Worm (Caenorhabditis elegans) whole organism, late embryonic: ENCODE data around the gene cblc-1.
"Not testable (repeated sequence)": the region's sequence is repeated elsewhere in the genome, so short reads cannot be mapped to it uniquely, and the experiment has no call there.

Experiments
- C08G9.2 ChIP-seq: sonication (generic microtip); optimal IDR thresholded peaks from 2 replicates; lab custom pipeline; 2016; ENCODE audit warnings: mild to moderate bottlenecking, missing genetic modification characterization, moderate library complexity, missing compliant biosample characterization
- F13H6.1 ChIP-seq: sonication (generic microtip); optimal IDR thresholded peaks from 2 replicates; lab custom pipeline; 2016; ENCODE audit warnings: missing genetic modification characterization, missing compliant biosample characterization
- K09A11.1 ChIP-seq: sonication (generic microtip); optimal IDR thresholded peaks from 2 replicates; lab custom pipeline; 2017; ENCODE audit warnings: antibody characterized with exemption, mild to moderate bottlenecking, missing genetic modification characterization, missing compliant biosample characterization; ENCODE audit not compliant: insufficient read depth
- T23F11.4 ChIP-seq: fragments of 200-800 bp; sonication (Bioruptor generic); optimal IDR thresholded peaks from 2 replicates; lab custom pipeline; 2018; ENCODE audit warnings: mild to moderate bottlenecking, missing genetic modification characterization, missing compliant biosample characterization
- Y22D7AL.16 ChIP-seq: sonication (generic microtip); optimal IDR thresholded peaks from 2 replicates; lab custom pipeline; 2016; ENCODE audit warnings: missing genetic modification characterization, missing compliant biosample characterization
- ahr-1 ChIP-seq: sonication (generic microtip); optimal IDR thresholded peaks from 2 replicates; lab custom pipeline; 2016; ENCODE audit warnings: missing genetic modification characterization, missing compliant biosample characterization
- ama-1 ChIP-seq: fragments of 150-350 bp; optimal IDR thresholded peaks from 2 replicates; lab custom pipeline; 2014
- ceh-18 ChIP-seq: sonication (generic microtip); optimal IDR thresholded peaks from 2 replicates; lab custom pipeline; 2016; ENCODE audit warnings: missing genetic modification characterization, missing compliant biosample characterization
- ceh-19 ChIP-seq: fragments of 200-800 bp; sonication (Bioruptor generic); optimal IDR thresholded peaks from 2 replicates; lab custom pipeline; 2018; ENCODE audit warnings: mild to moderate bottlenecking, missing genetic modification characterization, missing compliant biosample characterization
- ceh-2 ChIP-seq: sonication (generic microtip); optimal IDR thresholded peaks from 2 replicates; lab custom pipeline; 2016; ENCODE audit warnings: missing genotype, missing genetic modification characterization, missing compliant biosample characterization
- ceh-22 ChIP-seq: sonication (generic microtip); optimal IDR thresholded peaks from 2 replicates; lab custom pipeline; 2017; ENCODE audit warnings: missing biosample characterization, missing genetic modification characterization
- ceh-31 ChIP-seq: sonication (generic microtip); optimal IDR thresholded peaks from 2 replicates; lab custom pipeline; 2016; ENCODE audit warnings: missing genetic modification characterization, missing compliant biosample characterization
- ceh-45 ChIP-seq: fragments of 200-800 bp; sonication (Bioruptor generic); IDR thresholded peaks from 2 replicates; pipeline ENCODE4 v1.3.6; 2022; ENCODE audit warnings: missing genetic modification reagents, missing genetic modification characterization, missing compliant biosample characterization
- ceh-9 ChIP-seq: sonication (generic microtip); optimal IDR thresholded peaks from 2 replicates; lab custom pipeline; 2016; ENCODE audit warnings: mild to moderate bottlenecking, missing genetic modification characterization, inconsistent platforms, missing compliant biosample characterization
- elt-2 ChIP-seq: sonication (generic microtip); optimal IDR thresholded peaks from 2 replicates; lab custom pipeline; 2016; ENCODE audit warnings: missing genetic modification reagents, missing genetic modification characterization, missing compliant biosample characterization
- fax-1 ChIP-seq: sonication (generic microtip); optimal IDR thresholded peaks from 2 replicates; lab custom pipeline; 2016; ENCODE audit warnings: missing genotype, missing genetic modification characterization, missing compliant biosample characterization
- fkh-10 ChIP-seq: fragments of 150-350 bp; optimal IDR thresholded peaks from 2 replicates; lab custom pipeline; 2014; ENCODE audit warnings: missing biosample characterization, missing genetic modification reagents, missing genetic modification characterization
- fkh-6 ChIP-seq: sonication (generic microtip); optimal IDR thresholded peaks from 2 replicates; lab custom pipeline; 2016; ENCODE audit warnings: missing genetic modification characterization, missing compliant biosample characterization
- hlh-6 ChIP-seq: sonication (generic microtip); optimal IDR thresholded peaks from 2 replicates; lab custom pipeline; 2016; ENCODE audit warnings: missing genotype, missing genetic modification characterization, missing compliant biosample characterization
- lin-11 ChIP-seq: fragments of 200-800 bp; sonication (Bioruptor generic); optimal IDR thresholded peaks from 2 replicates; lab custom pipeline; 2018; ENCODE audit warnings: mild to moderate bottlenecking, missing genetic modification characterization, missing compliant biosample characterization
- mec-3 ChIP-seq: sonication (generic microtip); optimal IDR thresholded peaks from 2 replicates; lab custom pipeline; 2016; ENCODE audit warnings: borderline replicate concordance, missing genetic modification characterization, missing compliant biosample characterization
- nhr-11 ChIP-seq: fragments of 150-350 bp; optimal IDR thresholded peaks from 2 replicates; lab custom pipeline; 2014; ENCODE audit warnings: missing biosample characterization, missing genetic modification characterization
- pax-1 ChIP-seq: fragments of 150-350 bp; optimal IDR thresholded peaks from 2 replicates; lab custom pipeline; 2014; ENCODE audit warnings: missing biosample characterization, missing genetic modification characterization
- pha-2 ChIP-seq: sonication (generic microtip); optimal IDR thresholded peaks from 2 replicates; lab custom pipeline; 2017; ENCODE audit warnings: mild to moderate bottlenecking, missing genetic modification characterization, missing compliant biosample characterization
- pha-4 ChIP-seq: fragments of 150-350 bp; optimal IDR thresholded peaks from 2 replicates; lab custom pipeline; 2018; ENCODE audit warnings: missing biosample characterization, missing genetic modification reagents, missing genetic modification characterization
- pqm-1 ChIP-seq: sonication (generic microtip); optimal IDR thresholded peaks from 2 replicates; lab custom pipeline; 2016; ENCODE audit warnings: missing genetic modification characterization, missing compliant biosample characterization
- ref-2 ChIP-seq: sonication (generic microtip); optimal IDR thresholded peaks from 2 replicates; lab custom pipeline; 2016; ENCODE audit warnings: missing genetic modification characterization, missing compliant biosample characterization
- rnt-1 ChIP-seq: sonication (generic microtip); optimal IDR thresholded peaks from 2 replicates; lab custom pipeline; 2016; ENCODE audit warnings: missing genetic modification characterization, missing compliant biosample characterization
- sdc-2 ChIP-seq: sonication (generic microtip); optimal IDR thresholded peaks from 2 replicates; lab custom pipeline; 2016; ENCODE audit warnings: missing genotype, missing genetic modification characterization, missing compliant biosample characterization
- sox-2 ChIP-seq: fragments of 200-800 bp; sonication (Bioruptor generic); IDR thresholded peaks from 2 replicates; pipeline ENCODE4 v1.3.6; 2022; ENCODE audit warnings: missing genetic modification reagents, missing genetic modification characterization, missing compliant biosample characterization
- syd-9 ChIP-seq: sonication (generic microtip); optimal IDR thresholded peaks from 2 replicates; lab custom pipeline; 2016; ENCODE audit warnings: mild to moderate bottlenecking, missing genetic modification characterization, moderate library complexity, missing compliant biosample characterization
- tbx-2 ChIP-seq: sonication (generic microtip); optimal IDR thresholded peaks from 2 replicates; lab custom pipeline; 2016; ENCODE audit warnings: missing genetic modification characterization, missing compliant biosample characterization
- tbx-7 ChIP-seq: sonication (generic microtip); optimal IDR thresholded peaks from 2 replicates; lab custom pipeline; 2016; ENCODE audit warnings: missing genotype, missing genetic modification characterization, missing compliant biosample characterization
- unc-42 ChIP-seq: sonication (generic microtip); optimal IDR thresholded peaks from 2 replicates; lab custom pipeline; 2016; ENCODE audit warnings: missing genotype, missing genetic modification characterization, missing compliant biosample characterization
- unc-55 ChIP-seq: sonication (generic microtip); optimal IDR thresholded peaks from 2 replicates; lab custom pipeline; 2017; ENCODE audit warnings: missing biosample characterization, missing genetic modification reagents, missing genetic modification characterization
- unc-86 ChIP-seq: sonication (generic microtip); optimal IDR thresholded peaks from 2 replicates; lab custom pipeline; 2016; ENCODE audit warnings: missing genetic modification characterization, missing compliant biosample characterization

Gene cblc-1

ce11 chrII:4916462-4916861, 24.5 kb downstream of the cblc-1 start, which contains the start of gene msp-31:
Gene msp-31 (minus strand): TSS chrII:4916562.
- not testable (repeated sequence) for TF ChIP-seq pqm-1, ahr-1, ceh-22 (tag; lab: Kevin White, UChicago)

DNA sequence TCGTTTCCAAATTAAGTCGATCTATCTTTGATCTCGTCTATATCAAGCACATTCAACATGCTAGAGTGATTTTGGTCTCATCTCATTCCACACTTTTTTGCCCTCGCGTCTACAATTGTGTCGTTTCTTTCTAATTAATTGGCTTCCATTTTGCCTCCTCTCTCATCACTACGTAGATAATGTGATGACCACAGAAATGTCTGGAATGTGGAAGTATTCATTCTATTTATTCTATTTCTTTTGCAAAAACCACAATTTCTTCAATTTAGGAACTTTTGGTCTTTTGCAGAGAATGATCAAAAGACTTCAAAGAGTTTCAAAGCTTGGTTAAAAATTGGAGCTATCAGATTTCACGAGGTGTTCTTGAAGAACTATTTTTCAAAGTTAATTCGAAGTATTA, 25.4 kb downstream of the cblc-1 start:
- TF ChIP-seq hlh-6 (tag; lab: Kevin White, UChicago): no peak
- no peak for TF ChIP-seq ceh-19 (GFP tag; lab: Kevin White, UChicago)
- TF ChIP-seq unc-55 (GFP tag; lab: Kevin White, UChicago): no peak
- no peak for TF ChIP-seq ceh-2 (tag; lab: Kevin White, UChicago)
- no peak for TF ChIP-seq lin-11 (tag; lab: Kevin White, UChicago)
- TF ChIP-seq T23F11.4 (GFP tag; lab: Kevin White, UChicago): no peak
- TF ChIP-seq, all 69 proteins: peak for 0

DNA sequence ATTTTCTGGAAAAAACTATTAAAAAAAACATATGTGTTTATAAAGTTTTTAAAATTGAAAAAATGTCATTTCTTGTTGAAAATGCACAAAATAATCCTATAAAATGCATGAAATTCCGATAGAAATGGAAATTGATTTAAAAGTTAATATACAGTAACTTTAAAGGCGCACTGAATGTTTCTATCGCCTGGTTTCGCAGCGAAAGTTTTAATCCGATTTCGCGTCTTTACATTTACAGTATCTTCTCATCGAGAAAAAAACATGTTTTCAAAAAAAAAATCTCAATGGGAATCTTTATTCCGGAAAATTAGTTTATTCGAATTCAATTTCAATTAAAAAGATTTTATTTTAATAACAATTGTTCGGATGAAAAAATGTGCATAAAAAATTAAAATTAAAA, 26.7 kb downstream of the cblc-1 start, which contains the start of gene R05F9.11:
TSS of gene R05F9.11 (minus strand) at position 5 of the 400 bp plus-strand sequence.
- no peak for TF ChIP-seq K09A11.1
- no peak for TF ChIP-seq ref-2 (tag; lab: Kevin White, UChicago)
- no peak for TF ChIP-seq pha-2 (tag; lab: Kevin White, UChicago)
- no peak for TF ChIP-seq sox-2
- TF ChIP-seq ama-1 (lab: Kevin White, UChicago): no peak
- TF ChIP-seq unc-55 (GFP tag; lab: Kevin White, UChicago): no peak
- TF ChIP-seq Y22D7AL.16 (tag; lab: Kevin White, UChicago): no peak
- TF ChIP-seq syd-9: no peak
- no peak for TF ChIP-seq fkh-10 (GFP tag; lab: Kevin White, UChicago)
- no peak for TF ChIP-seq ceh-9 (tag; lab: Kevin White, UChicago)
- no peak for TF ChIP-seq ceh-18
- no peak for TF ChIP-seq rnt-1 (tag; lab: Kevin White, UChicago)
- no peak for TF ChIP-seq unc-86
- TF ChIP-seq C08G9.2 (tag; lab: Kevin White, UChicago): no peak

- no peak for TF ChIP-seq pha-4 (tag; lab: Kevin White, UChicago)
- no peak for TF ChIP-seq ceh-19 (GFP tag; lab: Kevin White, UChicago)
- TF ChIP-seq elt-2 (tag; lab: Kevin White, UChicago): peak; percentile 22
- no peak for TF ChIP-seq rnt-1 (tag; lab: Kevin White, UChicago)
- no peak for TF ChIP-seq pax-1 (tag; lab: Kevin White, UChicago)
- no peak for TF ChIP-seq ceh-45 (GFP tag; lab: Robert Waterston, UW)
- no peak for TF ChIP-seq fkh-6
- TF ChIP-seq fkh-10 (GFP tag; lab: Kevin White, UChicago): no peak
- no peak for TF ChIP-seq unc-86
- TF ChIP-seq tbx-7: no peak
- TF ChIP-seq tbx-2 (tag; lab: Kevin White, UChicago): no peak
- TF ChIP-seq sdc-2 (tag; lab: Kevin White, UChicago): no peak
- no peak for TF ChIP-seq nhr-11
- TF ChIP-seq unc-42 (tag; lab: Kevin White, UChicago): peak; percentile 38
- TF ChIP-seq ceh-22 (tag; lab: Kevin White, UChicago): peak; percentile 19
- peak; percentile 48 for TF ChIP-seq unc-55 (GFP tag; lab: Kevin White, UChicago)
These were observed 32.8 kb downstream of the cblc-1 start for ce11 chrII:4908160-4908559.

- no peak for TF ChIP-seq ceh-31 (tag; lab: Kevin White, UChicago)
- no peak for TF ChIP-seq mec-3 (tag; lab: Kevin White, UChicago)
- TF ChIP-seq syd-9: no peak
- TF ChIP-seq F13H6.1: no peak
- no peak for TF ChIP-seq T23F11.4 (GFP tag; lab: Kevin White, UChicago)
- TF ChIP-seq fax-1: no peak
These were observed 35.1 kb downstream of the cblc-1 start for ce11 chrII:4905883-4906282.
